Fruit fly (Drosophila melanogaster) whole organism: ENCODE measurements around the gene Fibp.

ENCODE experiments used
- CG8478 ChIP-seq: fragments of >200 bp; optimal IDR thresholded peaks from 2 replicates; lab custom pipeline; 2018; ENCODE audit warnings: inconsistent platforms
- Dll ChIP-seq: fragments of >200 bp; optimal IDR thresholded peaks from 2 replicates; lab custom pipeline; 2017
- psq ChIP-seq: fragments of >200 bp; optimal IDR thresholded peaks from 2 replicates; lab custom pipeline; 2017

- TF ChIP-seq Dll (no peak), CG8478 (lab: Kevin White, UChicago) (no peak), psq (lab: Kevin White, UChicago) (no peak)
These were observed 24.9 kb downstream of the Fibp start for dm6 chr3L:19792717-19793437.
